Fruit fly (Drosophila melanogaster) whole organism: ENCODE measurements around the gene CG43312.

ENCODE experiments used
- CG8478 ChIP-seq: fragments of >200 bp; optimal IDR thresholded peaks from 2 replicates; lab custom pipeline; 2018; ENCODE audit warnings: inconsistent platforms
- Dll ChIP-seq: fragments of >200 bp; optimal IDR thresholded peaks from 2 replicates; lab custom pipeline; 2017
- EcR ChIP-seq, 2 experiments: fragments of >200 bp; optimal IDR thresholded peaks; 2 replicates each; lab custom pipeline; 2017; ENCODE audit warnings: missing biosample characterization in 2 of 2, missing genetic modification characterization in 2 of 2, missing genetic modification reagents in 2 of 2
- pan ChIP-seq: fragments of >200 bp; optimal IDR thresholded peaks from 2 replicates; lab custom pipeline; 2017
- psq ChIP-seq: fragments of >200 bp; optimal IDR thresholded peaks from 2 replicates; lab custom pipeline; 2017
- usp ChIP-seq: fragments of >200 bp; optimal IDR thresholded peaks from 2 replicates; lab custom pipeline; 2017; ENCODE audit warnings: missing biosample characterization, missing genetic modification characterization, mixed read lengths

DNA sequence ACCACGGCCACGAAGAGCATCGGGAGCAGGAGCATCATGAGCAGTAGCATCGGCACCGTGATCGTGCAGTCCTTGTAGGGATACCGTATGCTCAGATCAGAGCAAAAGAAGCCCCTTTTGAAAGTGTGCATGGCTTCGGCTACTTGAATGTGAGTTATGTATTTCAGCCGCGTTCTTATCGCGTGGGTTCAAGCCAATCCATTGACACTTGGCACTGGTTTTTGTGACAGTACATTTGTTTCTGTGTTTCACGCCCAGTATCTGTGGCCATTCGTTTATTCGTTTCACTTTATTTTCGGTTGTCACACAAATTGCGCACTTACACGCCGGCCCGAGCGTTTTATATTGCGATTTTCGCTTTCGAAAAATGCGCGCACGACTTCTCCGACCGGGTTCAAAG, 41.0 kb upstream of the CG43312 start:
- TF ChIP-seq CG8478 (lab: Kevin White, UChicago) (no peak), pan (no peak), Dll (no peak), EcR (GFP tag; optimal IDR thresholded peaks at IDR 0.05; lab: Kevin White, UChicago) (no peak), usp (GFP tag; lab: Kevin White, UChicago) (no peak), psq (no peak)
